Fruit fly (Drosophila melanogaster) whole organism, wandering third instar larva: ENCODE measurements around the gene ppk23.

Experiments used
- Abd-B ChIP-seq: fragments of >200 bp; optimal IDR thresholded peaks from 2 replicates; lab custom pipeline; 2017; ENCODE audit warnings: missing biosample characterization, missing genetic modification characterization
- CG32264 ChIP-seq: fragments of 200-800 bp; sonication (Bioruptor generic); optimal IDR thresholded peaks from 2 replicates; lab custom pipeline; 2016; ENCODE audit warnings: missing biosample characterization, missing genetic modification characterization
- CG9705 ChIP-seq: fragments of 200-800 bp; sonication (Bioruptor generic); optimal IDR thresholded peaks from 2 replicates; lab custom pipeline; 2018; ENCODE audit warnings: missing biosample characterization, mild to moderate bottlenecking, missing genetic modification characterization
- CrebA ChIP-seq: fragments of 200-800 bp; sonication (Bioruptor generic); optimal IDR thresholded peaks from 2 replicates; lab custom pipeline; 2016; ENCODE audit warnings: missing biosample characterization, mild to moderate bottlenecking, missing genetic modification characterization, borderline replicate concordance
- Dfd ChIP-seq: fragments of >200 bp; optimal IDR thresholded peaks from 2 replicates; lab custom pipeline; 2017; ENCODE audit warnings: missing biosample characterization, missing genetic modification characterization
- Dif ChIP-seq: fragments of 200-275, 200-300 bp; sonication (Bioruptor generic); optimal IDR thresholded peaks from 2 replicates; lab custom pipeline; 2018; ENCODE audit warnings: missing biosample characterization, missing genetic modification characterization; ENCODE audit not compliant: partially characterized antibody
- GATAd ChIP-seq: sonication (Bioruptor generic); optimal IDR thresholded peaks from 2 replicates; lab custom pipeline; 2016; ENCODE audit warnings: missing biosample characterization, missing genetic modification characterization
- HLH106 ChIP-seq: fragments of 200-800 bp; optimal IDR thresholded peaks from 3 replicates; lab custom pipeline; 2019; ENCODE audit warnings: missing biosample characterization, mild to moderate bottlenecking, missing genetic modification characterization, moderate library complexity
- Hnf4 ChIP-seq: fragments of 200-800 bp; sonication (Bioruptor generic); optimal IDR thresholded peaks from 2 replicates; lab custom pipeline; 2016; ENCODE audit warnings: missing biosample characterization, mild to moderate bottlenecking, missing genetic modification characterization
- Hr78 ChIP-seq: fragments of >200 bp; optimal IDR thresholded peaks from 2 replicates; lab custom pipeline; 2017; ENCODE audit warnings: missing biosample characterization, missing genetic modification characterization
- Hr83 ChIP-seq: fragments of 200-300 bp; sonication (Bioruptor generic); optimal IDR thresholded peaks from 2 replicates; lab custom pipeline; 2016; ENCODE audit warnings: missing biosample characterization, mild to moderate bottlenecking, missing genetic modification characterization, moderate library complexity; ENCODE audit not compliant: poor library complexity, severe bottlenecking
- Jra ChIP-seq: sonication (Bioruptor generic); optimal IDR thresholded peaks from 2 replicates; lab custom pipeline; 2016; ENCODE audit warnings: missing biosample characterization, missing genetic modification characterization
- Mio ChIP-seq: sonication (Bioruptor generic); optimal IDR thresholded peaks from 2 replicates; lab custom pipeline; 2016; ENCODE audit warnings: missing biosample characterization, missing genetic modification characterization
- Myc ChIP-seq: fragments of >200 bp; optimal IDR thresholded peaks from 2 replicates; lab custom pipeline; 2017
- N ChIP-seq: fragments of >200 bp; optimal IDR thresholded peaks from 2 replicates; lab custom pipeline; 2018; ENCODE audit warnings: missing biosample characterization, missing external identifiers, missing genetic modification characterization
- OdsH ChIP-seq: fragments of 200-800 bp; sonication (Bioruptor generic); optimal IDR thresholded peaks from 2 replicates; lab custom pipeline; 2016; ENCODE audit warnings: missing biosample characterization, mild to moderate bottlenecking, missing genetic modification characterization
- Rel ChIP-seq, 2 experiments: fragments of 200-800 bp; sonication (Bioruptor generic) in 1 of 2; optimal IDR thresholded peaks; 2 replicates in 1 of 2; 3 replicates in 1 of 2; lab custom pipeline; 2016 to 2019; ENCODE audit warnings: mild to moderate bottlenecking in 2 of 2, missing biosample characterization in 2 of 2, missing genetic modification characterization in 2 of 2, moderate library complexity in 1 of 2
- Sp1 ChIP-seq: fragments of 200-800 bp; sonication (Bioruptor generic); optimal IDR thresholded peaks from 3 replicates; lab custom pipeline; 2019; ENCODE audit warnings: missing biosample characterization, mild to moderate bottlenecking, missing genetic modification characterization, moderate library complexity
- Vsx2 ChIP-seq: fragments of 200-300, 225-300 bp; sonication (Bioruptor generic); optimal IDR thresholded peaks from 2 replicates; lab custom pipeline; 2018; ENCODE audit warnings: missing biosample characterization, missing genetic modification characterization; ENCODE audit not compliant: partially characterized antibody
- br ChIP-seq: fragments of 200-800 bp; sonication (Bioruptor generic); optimal IDR thresholded peaks from 2 replicates; lab custom pipeline; 2016; ENCODE audit warnings: missing biosample characterization, missing genetic modification characterization
- brk ChIP-seq: fragments of 200-800 bp; sonication (Bioruptor generic); optimal IDR thresholded peaks from 2 replicates; lab custom pipeline; 2016; ENCODE audit warnings: missing biosample characterization, mild to moderate bottlenecking, missing genetic modification characterization
- dl ChIP-seq, 2 experiments: fragments of 175-275, 200-275 bp in 1 of 2; fragments of 200-275 bp in 1 of 2; sonication (Bioruptor generic); optimal IDR thresholded peaks; lab custom pipeline; 2018; ENCODE audit warnings: mild to moderate bottlenecking in 2 of 2, missing biosample characterization in 2 of 2, missing genetic modification characterization in 2 of 2, moderate library complexity in 2 of 2; ENCODE audit not compliant: partially characterized antibody in 2 of 2, insufficient read depth in 1 of 2
- dmrt93B ChIP-seq: fragments of 200-800 bp; sonication (Bioruptor generic); optimal IDR thresholded peaks from 2 replicates; lab custom pipeline; 2018; ENCODE audit warnings: missing biosample characterization, mild to moderate bottlenecking, missing genetic modification characterization
- dsf ChIP-seq: sonication (Bioruptor generic); optimal IDR thresholded peaks from 2 replicates; lab custom pipeline; 2016; ENCODE audit warnings: missing biosample characterization, missing genetic modification characterization, borderline replicate concordance
- ey ChIP-seq: fragments of 200-800 bp; sonication (Bioruptor generic); optimal IDR thresholded peaks from 2 replicates; lab custom pipeline; 2016; ENCODE audit warnings: missing biosample characterization, missing genetic modification characterization
- foxo ChIP-seq, 2 experiments: fragments of 200-800 bp; sonication (Bioruptor generic); optimal IDR thresholded peaks; 2 replicates in 1 of 2; 3 replicates in 1 of 2; lab custom pipeline; 2016 to 2017; ENCODE audit warnings: missing biosample characterization in 2 of 2, missing genetic modification characterization in 2 of 2
- fru ChIP-seq: fragments of 200-800 bp; sonication (Bioruptor generic); optimal IDR thresholded peaks from 3 replicates; lab custom pipeline; 2016; ENCODE audit warnings: missing biosample characterization, mild to moderate bottlenecking, missing genetic modification characterization
- h ChIP-seq: fragments of 200-800 bp; sonication (Bioruptor generic); optimal IDR thresholded peaks from 3 replicates; lab custom pipeline; 2016; ENCODE audit warnings: missing biosample characterization, mild to moderate bottlenecking, missing genetic modification characterization
- jim ChIP-seq: fragments of 175-275, 200-325 bp; sonication (Bioruptor generic); optimal IDR thresholded peaks from 2 replicates; lab custom pipeline; 2016; ENCODE audit warnings: missing biosample characterization, mild to moderate bottlenecking, missing genetic modification characterization
- lola ChIP-seq: fragments of >200 bp; optimal IDR thresholded peaks from 2 replicates; lab custom pipeline; 2017; ENCODE audit warnings: missing biosample characterization, missing genetic modification characterization
- pan ChIP-seq: fragments of >200 bp; optimal IDR thresholded peaks from 2 replicates; lab custom pipeline; 2017
- psq ChIP-seq: fragments of 200-800 bp; sonication (Bioruptor generic); optimal IDR thresholded peaks from 3 replicates; lab custom pipeline; 2017; ENCODE audit warnings: missing biosample characterization, mild to moderate bottlenecking, missing genetic modification characterization, moderate library complexity
- rgr ChIP-seq: fragments of 200-800 bp; sonication (Bioruptor generic); optimal IDR thresholded peaks from 3 replicates; lab custom pipeline; 2016; ENCODE audit warnings: missing biosample characterization, mild to moderate bottlenecking, missing genetic modification characterization
- sage ChIP-seq: fragments of 200-800 bp; sonication (Bioruptor generic); optimal IDR thresholded peaks from 2 replicates; lab custom pipeline; 2016; ENCODE audit warnings: missing biosample characterization, mild to moderate bottlenecking, missing genetic modification characterization
- sv ChIP-seq: fragments of 200-800 bp; sonication (Bioruptor generic); optimal IDR thresholded peaks from 3 replicates; lab custom pipeline; 2016; ENCODE audit warnings: missing biosample characterization, missing genetic modification characterization
- tai ChIP-seq: sonication (Bioruptor generic); optimal IDR thresholded peaks from 2 replicates; lab custom pipeline; 2016; ENCODE audit warnings: missing biosample characterization, missing genetic modification characterization
- usp ChIP-seq: fragments of >200 bp; optimal IDR thresholded peaks from 2 replicates; lab custom pipeline; 2017; ENCODE audit warnings: missing biosample characterization, missing genetic modification characterization
- woc ChIP-seq: sonication (Bioruptor generic); optimal IDR thresholded peaks from 2 replicates; lab custom pipeline; 2016; ENCODE audit warnings: missing biosample characterization, mild to moderate bottlenecking, missing genetic modification characterization

ppk23 gene

DNA sequence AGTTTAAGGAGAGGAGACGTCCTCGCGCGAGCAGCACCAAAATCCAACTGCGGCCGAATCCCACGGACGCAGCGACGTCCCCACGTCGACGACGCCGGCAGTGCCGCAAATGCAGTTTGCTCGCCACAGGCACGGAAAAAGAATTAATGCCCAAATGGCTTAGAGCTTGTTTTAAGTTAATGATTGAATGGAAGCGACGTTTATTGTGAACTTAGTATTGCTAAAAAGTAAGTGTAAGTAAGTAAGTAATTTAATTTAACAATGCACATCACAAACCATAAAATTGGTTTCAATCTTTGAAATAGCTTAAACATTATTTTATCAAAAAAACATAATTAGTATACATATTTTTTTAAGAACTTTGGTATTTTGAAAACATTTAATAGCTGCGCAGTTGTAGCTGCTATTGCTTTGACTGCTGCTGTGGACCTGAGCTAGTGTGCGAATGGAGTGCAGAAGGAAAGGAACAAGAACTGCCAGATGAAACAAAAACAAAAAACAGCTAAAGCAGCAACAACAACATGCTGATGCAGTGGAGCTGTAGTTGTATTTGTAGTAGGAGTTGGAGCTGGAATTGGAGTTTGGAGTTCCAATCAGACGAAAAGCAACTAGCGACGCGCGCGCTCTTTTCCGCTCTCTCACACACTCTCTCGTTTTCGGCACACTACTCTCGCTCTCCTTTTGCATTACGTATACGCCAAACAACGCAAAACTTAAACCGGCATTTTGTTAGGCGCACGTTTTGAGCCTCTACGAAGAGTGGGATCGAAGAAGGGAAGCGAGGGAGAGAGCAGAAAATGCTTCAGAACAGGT, 7.7 kb downstream of the ppk23 start, which contains the start of gene CG43658:
Gene CG43658 (minus strand): TSS at position 51 of the 813 bp plus-strand sequence.
- peak; percentile 94 for TF ChIP-seq Sp1 (GFP tag; lab: Kevin White, UChicago)
- no peak for TF ChIP-seq Myc (lab: Kevin White, UChicago)
- peak; percentile 91 for TF ChIP-seq dmrt93B (GFP tag; lab: Kevin White, UChicago)
- peak; percentile 85 for TF ChIP-seq ey (GFP tag; lab: Kevin White, UChicago)
- TF ChIP-seq dsf (GFP tag; lab: Kevin White, UChicago): no peak
- TF ChIP-seq Hr78: no peak
- no peak for TF ChIP-seq Abd-B (GFP tag; lab: Kevin White, UChicago)
- no peak for TF ChIP-seq Dfd (GFP tag; lab: Kevin White, UChicago)
- peak; percentile 46 for TF ChIP-seq Jra (GFP tag; lab: Kevin White, UChicago)
- TF ChIP-seq tai (GFP tag; lab: Kevin White, UChicago): no peak
- TF ChIP-seq HLH106 (tag; lab: Kevin White, UChicago): peak; percentile 93
- no peak for TF ChIP-seq Mio (GFP tag; lab: Kevin White, UChicago)
- peak; percentile 92 for TF ChIP-seq fru (GFP tag; lab: Kevin White, UChicago)
- peak; percentile 81 for TF ChIP-seq CG9705 (GFP tag; lab: Kevin White, UChicago)
- TF ChIP-seq Vsx2 (GFP tag; lab: Kevin White, UChicago): no peak
- peak; percentile 63 for TF ChIP-seq Rel (GFP tag; optimal IDR thresholded peaks at IDR 0.05; lab: Kevin White, UChicago)
- TF ChIP-seq Rel (tag; optimal IDR thresholded peaks at IDR 0.05; lab: Kevin White, UChicago): peak; percentile 55
- peak; percentile 81 for TF ChIP-seq brk (GFP tag; lab: Kevin White, UChicago)
- no peak for TF ChIP-seq pan (lab: Kevin White, UChicago)
- peak; percentile 82 for TF ChIP-seq sage (GFP tag; lab: Kevin White, UChicago)
- peak; percentile 86 for TF ChIP-seq br (GFP tag; lab: Kevin White, UChicago)
- peak; percentile 78 for TF ChIP-seq woc (GFP tag; lab: Kevin White, UChicago)
- no peak for TF ChIP-seq GATAd
- TF ChIP-seq jim (GFP tag; lab: Kevin White, UChicago): no peak
- no peak for TF ChIP-seq sv (GFP tag; lab: Kevin White, UChicago)
- TF ChIP-seq rgr (GFP tag; lab: Kevin White, UChicago): peak; percentile 86
- TF ChIP-seq N (GFP tag; lab: Kevin White, UChicago): no peak
- TF ChIP-seq CrebA (GFP tag; lab: Kevin White, UChicago): peak; percentile 48
- peak; percentile 39 for TF ChIP-seq CG32264 (GFP tag; lab: Kevin White, UChicago)
- peak; percentile 56 for TF ChIP-seq Hnf4
- TF ChIP-seq lola: no peak
- TF ChIP-seq OdsH (GFP tag; lab: Kevin White, UChicago): peak; percentile 90
- TF ChIP-seq dl (GFP tag; optimal IDR thresholded peaks at IDR 0.05; lab: Kevin White, UChicago; ENCODE audit: insufficient read depth in 1 of 2, partially characterized antibody in 2 of 2): peak; percentile 61 to 62
- peak; percentile 53 for TF ChIP-seq Dif (GFP tag; lab: Kevin White, UChicago)
- no peak for TF ChIP-seq Hr83 (GFP tag; lab: Kevin White, UChicago)
- peak; percentile 94 for TF ChIP-seq psq (GFP tag; lab: Kevin White, UChicago)
- TF ChIP-seq h (GFP tag; lab: Kevin White, UChicago): peak; percentile 90
- TF ChIP-seq usp (GFP tag; lab: Kevin White, UChicago): no peak
- TF ChIP-seq foxo (GFP tag; optimal IDR thresholded peaks at IDR 0.05; lab: Kevin White, UChicago): peak; percentile 8 to 92

DNA sequence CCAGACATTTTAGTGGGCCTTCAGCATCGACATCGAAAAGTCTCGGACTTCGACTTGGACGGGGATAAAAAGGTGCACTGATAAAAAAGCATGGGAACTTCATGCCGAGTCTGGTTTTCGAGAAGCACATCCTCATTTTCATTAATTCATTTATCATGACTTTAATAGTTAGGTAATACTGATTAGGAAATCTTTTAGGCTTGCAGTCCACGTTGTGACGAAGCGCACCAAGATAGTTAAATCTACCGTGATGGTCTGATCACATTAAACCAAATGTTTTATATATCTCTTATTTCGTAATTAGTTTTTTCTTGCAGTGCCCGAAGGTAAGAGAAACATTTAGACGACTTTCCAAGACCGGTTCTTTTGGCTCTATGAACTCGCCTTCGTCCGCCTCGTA, 10.3 kb downstream of the ppk23 start:
- TF ChIP-seq fru (GFP tag; lab: Kevin White, UChicago) (peak; percentile 5), rgr (GFP tag; lab: Kevin White, UChicago) (peak; percentile 5), foxo (GFP tag; optimal IDR thresholded peaks at IDR 0.05; lab: Kevin White, UChicago) (peak in 1 of 2 experiments; percentile 16), br (GFP tag; lab: Kevin White, UChicago) (no peak), tai (GFP tag; lab: Kevin White, UChicago) (no peak), h (GFP tag; lab: Kevin White, UChicago) (peak; percentile 3)
- TF ChIP-seq, all 38 proteins: peak for 4
